Worm (Caenorhabditis elegans) whole organism, L1 larva: ENCODE measurements around the gene C35D6.3.

Experiments used
- C04F5.9 ChIP-seq: sonication (generic microtip); optimal IDR thresholded peaks from 2 replicates; lab custom pipeline; 2016; ENCODE audit warnings: missing genetic modification characterization, missing compliant biosample characterization
- C34B4.2 ChIP-seq: sonication (generic microtip); optimal IDR thresholded peaks from 2 replicates; lab custom pipeline; 2017; ENCODE audit warnings: mild to moderate bottlenecking, missing genetic modification characterization, missing compliant biosample characterization
- F16B12.6 ChIP-seq: fragments of 150-350 bp; optimal IDR thresholded peaks from 2 replicates; lab custom pipeline; 2014; ENCODE audit warnings: missing biosample characterization, missing genetic modification characterization
- aha-1 ChIP-seq: fragments of 150-350 bp; optimal IDR thresholded peaks from 2 replicates; lab custom pipeline; 2014; ENCODE audit warnings: missing biosample characterization, missing genetic modification characterization
- alr-1 ChIP-seq: fragments of 200-800 bp; sonication (Bioruptor generic); optimal IDR thresholded peaks from 2 replicates; lab custom pipeline; 2018; ENCODE audit warnings: borderline replicate concordance, mild to moderate bottlenecking, missing genetic modification characterization, missing compliant biosample characterization
- ama-1 ChIP-seq: fragments of 150-350 bp; optimal IDR thresholded peaks from 2 replicates; lab custom pipeline; 2014
- blmp-1 ChIP-seq: fragments of 150-350 bp; optimal IDR thresholded peaks from 2 replicates; lab custom pipeline; 2014; ENCODE audit warnings: missing biosample characterization, missing genetic modification characterization
- ceh-63 ChIP-seq: fragments of 200-800 bp; sonication (Bioruptor generic); optimal IDR thresholded peaks from 2 replicates; lab custom pipeline; 2018; ENCODE audit warnings: mild to moderate bottlenecking, missing genetic modification characterization, missing compliant biosample characterization
- ceh-90 ChIP-seq: sonication (generic microtip); optimal IDR thresholded peaks from 2 replicates; lab custom pipeline; 2016; ENCODE audit warnings: missing genetic modification characterization, missing compliant biosample characterization
- dpl-1 ChIP-seq, 3 experiments: fragments of 150-350 bp in 2 of 3; sonication (generic microtip) in 1 of 3; optimal IDR thresholded peaks; 2 replicates each; lab custom pipeline; 2014 to 2017; ENCODE audit warnings: missing biosample characterization in 3 of 3, missing genetic modification characterization in 3 of 3, missing genetic modification reagents in 3 of 3
- dsc-1 ChIP-seq: sonication (generic microtip); optimal IDR thresholded peaks from 2 replicates; lab custom pipeline; 2016; ENCODE audit warnings: mild to moderate bottlenecking, missing genetic modification characterization, missing compliant biosample characterization
- efl-1 ChIP-seq, 4 experiments: fragments of 150-350 bp; optimal IDR thresholded peaks in 3 of 4; peaks in 1 of 4; 1 replicate in 1 of 4; 2 replicates in 3 of 4; lab custom pipeline; 2014; ENCODE audit warnings: missing biosample characterization in 2 of 4, missing genetic modification characterization in 2 of 4, missing genetic modification reagents in 2 of 4
- egl-13 ChIP-seq: sonication (generic microtip); optimal IDR thresholded peaks from 2 replicates; lab custom pipeline; 2016; ENCODE audit warnings: missing genotype, missing genetic modification reagents, missing genetic modification characterization, missing compliant biosample characterization
- elt-3 ChIP-seq, 6 experiments: fragments of 150-350 bp in 1 of 6; sonication (generic microtip); optimal IDR thresholded peaks; 2 replicates each; lab custom pipeline; 2017 to 2018; ENCODE audit warnings: missing biosample characterization in 6 of 6, missing genetic modification characterization in 6 of 6, inconsistent platforms in 1 of 6
- ets-5 ChIP-seq: fragments of 200-800 bp; sonication (Bioruptor generic); IDR thresholded peaks from 2 replicates; pipeline ENCODE4 v1.3.6; 2022; ENCODE audit warnings: missing genetic modification characterization, missing compliant biosample characterization
- fkh-10 ChIP-seq: sonication (generic microtip); optimal IDR thresholded peaks from 2 replicates; lab custom pipeline; 2017; ENCODE audit warnings: missing biosample characterization, missing genetic modification reagents, missing genetic modification characterization
- fkh-4 ChIP-seq: sonication (generic microtip); optimal IDR thresholded peaks from 2 replicates; lab custom pipeline; 2016; ENCODE audit warnings: missing compliant biosample characterization, missing genetic modification characterization, borderline replicate concordance
- fkh-8 ChIP-seq: sonication (generic microtip); optimal IDR thresholded peaks from 2 replicates; lab custom pipeline; 2016; ENCODE audit warnings: mild to moderate bottlenecking, missing genetic modification characterization, missing compliant biosample characterization
- grh-1 ChIP-seq: fragments of 200-800 bp; sonication (Bioruptor generic); IDR thresholded peaks from 2 replicates; pipeline ENCODE4 v1.3.6; 2022; ENCODE audit warnings: missing genetic modification reagents, missing genetic modification characterization, missing compliant biosample characterization
- hlh-17 ChIP-seq: fragments of 200-800 bp; sonication (Bioruptor generic); optimal IDR thresholded peaks from 2 replicates; lab custom pipeline; 2018; ENCODE audit warnings: missing genetic modification characterization, mild to moderate bottlenecking, missing compliant biosample characterization, moderate library complexity, borderline replicate concordance
- hlh-4 ChIP-seq: sonication (generic microtip); optimal IDR thresholded peaks from 2 replicates; lab custom pipeline; 2016; ENCODE audit warnings: mild to moderate bottlenecking, missing genetic modification characterization, missing compliant biosample characterization
- hpl-2 ChIP-seq: fragments of 150-350 bp; optimal IDR thresholded peaks from 2 replicates; lab custom pipeline; 2014; ENCODE audit warnings: missing biosample characterization, missing genetic modification reagents, missing genetic modification characterization
- jun-1 ChIP-seq: fragments of 150-350 bp; optimal IDR thresholded peaks from 2 replicates; lab custom pipeline; 2014; ENCODE audit warnings: missing biosample characterization, missing genetic modification reagents, missing genetic modification characterization
- lin-15B ChIP-seq: fragments of 150-350 bp; sonication (generic microtip); optimal IDR thresholded peaks from 3 replicates; lab custom pipeline; 2014; ENCODE audit warnings: missing biosample characterization, missing genetic modification characterization
- lsy-2 ChIP-seq, 2 experiments: fragments of 150-350 bp; optimal IDR thresholded peaks; 2 replicates each; lab custom pipeline; 2014; ENCODE audit warnings: missing biosample characterization in 2 of 2, missing genetic modification characterization in 2 of 2
- mab-9 ChIP-seq: fragments of 200-800 bp; sonication (Bioruptor generic); IDR thresholded peaks from 2 replicates; pipeline ENCODE4 v1.3.6; 2022; ENCODE audit warnings: missing genetic modification reagents, missing genetic modification characterization, missing compliant biosample characterization
- mdl-1 ChIP-seq, 2 experiments: fragments of 150-350 bp; optimal IDR thresholded peaks; 2 replicates each; lab custom pipeline; 2014 to 2017; ENCODE audit warnings: missing biosample characterization in 2 of 2, missing genetic modification characterization in 2 of 2, inconsistent platforms in 1 of 2
- mef-2 ChIP-seq: fragments of 150-350 bp; optimal IDR thresholded peaks from 2 replicates; lab custom pipeline; 2014; ENCODE audit warnings: missing biosample characterization, missing genetic modification characterization
- nhr-19 ChIP-seq: fragments of 200-800 bp; sonication (Bioruptor generic); conservative IDR thresholded peaks from 2 replicates; pipeline ENCODE4 v1.3.6; 2022; ENCODE audit warnings: missing genetic modification characterization, missing compliant biosample characterization
- nhr-20 ChIP-seq: sonication (generic microtip); optimal IDR thresholded peaks from 2 replicates; lab custom pipeline; 2016; ENCODE audit warnings: mild to moderate bottlenecking, missing genetic modification characterization, missing compliant biosample characterization
- nhr-237 ChIP-seq: fragments of 150-350 bp; optimal IDR thresholded peaks from 2 replicates; lab custom pipeline; 2014; ENCODE audit warnings: missing biosample characterization, missing genetic modification characterization
- nhr-28 ChIP-seq: fragments of 150-350 bp; optimal IDR thresholded peaks from 2 replicates; lab custom pipeline; 2014; ENCODE audit warnings: missing biosample characterization, missing genetic modification characterization
- nhr-47 ChIP-seq: sonication (generic microtip); optimal IDR thresholded peaks from 2 replicates; lab custom pipeline; 2016; ENCODE audit warnings: mild to moderate bottlenecking, missing genetic modification characterization, moderate library complexity, missing compliant biosample characterization
- nhr-71 ChIP-seq: sonication (generic microtip); optimal IDR thresholded peaks from 2 replicates; lab custom pipeline; 2016; ENCODE audit warnings: mild to moderate bottlenecking, missing genetic modification characterization, moderate library complexity, missing compliant biosample characterization
- nhr-76 ChIP-seq: sonication (generic microtip); optimal IDR thresholded peaks from 2 replicates; lab custom pipeline; 2017; ENCODE audit warnings: missing biosample characterization, missing genetic modification characterization
- nhr-84 ChIP-seq: sonication (generic microtip); optimal IDR thresholded peaks from 2 replicates; lab custom pipeline; 2017; ENCODE audit warnings: missing biosample characterization, missing genetic modification characterization
- nhr-85 ChIP-seq: sonication (generic microtip); peaks from one replicate; lab custom pipeline; 2016; ENCODE audit warnings: missing genetic modification characterization, inconsistent platforms, missing compliant biosample characterization
- pqm-1 ChIP-seq: sonication (generic microtip); optimal IDR thresholded peaks from 3 replicates; lab custom pipeline; 2017; ENCODE audit warnings: missing biosample characterization, missing genetic modification characterization
- rnt-1 ChIP-seq: sonication (generic microtip); optimal IDR thresholded peaks from 2 replicates; lab custom pipeline; 2016; ENCODE audit warnings: mild to moderate bottlenecking, missing genetic modification characterization, moderate library complexity, missing compliant biosample characterization
- skn-1 ChIP-seq: fragments of 150-350 bp; optimal IDR thresholded peaks from 2 replicates; lab custom pipeline; 2014; ENCODE audit warnings: missing biosample characterization, missing genetic modification characterization
- snpc-4 ChIP-seq: fragments of 150-350 bp; optimal IDR thresholded peaks from 2 replicates; lab custom pipeline; 2014; ENCODE audit warnings: missing biosample characterization, missing genetic modification characterization
- snu-23 ChIP-seq: sonication (generic microtip); optimal IDR thresholded peaks from 2 replicates; lab custom pipeline; 2016; ENCODE audit warnings: missing genetic modification characterization, missing compliant biosample characterization
- sox-4 ChIP-seq: sonication (generic microtip); optimal IDR thresholded peaks from 2 replicates; lab custom pipeline; 2016; ENCODE audit warnings: missing genetic modification characterization, missing compliant biosample characterization
- sptf-1 ChIP-seq: fragments of 150-350 bp; optimal IDR thresholded peaks from 2 replicates; lab custom pipeline; 2014; ENCODE audit warnings: missing biosample characterization, missing genetic modification characterization
- sup-37 ChIP-seq: fragments of 200-800 bp; sonication (Bioruptor generic); optimal IDR thresholded peaks from 2 replicates; lab custom pipeline; 2018; ENCODE audit warnings: mild to moderate bottlenecking, missing genetic modification characterization, missing compliant biosample characterization
- swsn-7 ChIP-seq: sonication (generic microtip); optimal IDR thresholded peaks from 2 replicates; lab custom pipeline; 2016; ENCODE audit warnings: missing genetic modification characterization, missing compliant biosample characterization
- tbx-2 ChIP-seq: sonication (generic microtip); optimal IDR thresholded peaks from 2 replicates; lab custom pipeline; 2016; ENCODE audit warnings: missing genetic modification characterization, missing compliant biosample characterization
- tlp-1 ChIP-seq: fragments of 150-350 bp; optimal IDR thresholded peaks from 2 replicates; lab custom pipeline; 2014; ENCODE audit warnings: missing biosample characterization, missing genetic modification characterization
- unc-30 ChIP-seq: sonication (generic microtip); optimal IDR thresholded peaks from 2 replicates; lab custom pipeline; 2017; ENCODE audit warnings: missing biosample characterization, missing genetic modification characterization
- unc-62 ChIP-seq: fragments of 150-350 bp; optimal IDR thresholded peaks from 2 replicates; lab custom pipeline; 2014; ENCODE audit warnings: missing biosample characterization, missing genetic modification reagents, missing genetic modification characterization
- unc-86 ChIP-seq: sonication (generic microtip); optimal IDR thresholded peaks from 2 replicates; lab custom pipeline; 2016; ENCODE audit warnings: missing genetic modification characterization, missing compliant biosample characterization
- unc-98 ChIP-seq: fragments of 200-800 bp; sonication (Bioruptor generic); IDR thresholded peaks from 2 replicates; pipeline ENCODE4 v1.3.6; 2022; ENCODE audit warnings: missing genetic modification characterization, missing compliant biosample characterization
- vab-15 ChIP-seq: sonication (generic microtip); optimal IDR thresholded peaks from 2 replicates; lab custom pipeline; 2017; ENCODE audit warnings: missing genotype, mild to moderate bottlenecking, missing genetic modification characterization, missing compliant biosample characterization
- ztf-4 ChIP-seq: fragments of 150-350 bp; optimal IDR thresholded peaks from 2 replicates; lab custom pipeline; 2014; ENCODE audit warnings: missing biosample characterization, missing genetic modification characterization

The C35D6.3 gene

ce11 chrIV:16388136-16388635 lies 41.6 kb downstream of the C35D6.3 start:
- TF ChIP-seq blmp-1 (tag; lab: Kevin White, UChicago) (no peak), aha-1 (tag; lab: Kevin White, UChicago) (no peak), rnt-1 (tag; lab: Kevin White, UChicago) (peak; percentile 65), tbx-2 (tag; lab: Kevin White, UChicago) (peak; percentile 25), unc-30 (tag; lab: Kevin White, UChicago) (no peak), hlh-4 (tag; lab: Kevin White, UChicago) (no peak), hlh-17 (no peak), nhr-85 (tag; lab: Kevin White, UChicago) (peak; percentile 76), jun-1 (tag; lab: Kevin White, UChicago) (no peak), mab-9 (no peak), grh-1 (no peak), unc-98 (GFP tag; lab: Robert Waterston, UW) (no peak), snpc-4 (no peak), fkh-4 (tag; lab: Kevin White, UChicago) (peak; percentile 70), skn-1 (tag; lab: Kevin White, UChicago) (no peak), mef-2 (tag; lab: Kevin White, UChicago) (no peak), nhr-28 (tag; lab: Kevin White, UChicago) (no peak), elt-3 (tag; optimal IDR thresholded peaks at IDR 0.05; lab: Kevin White, UChicago) (no peak), C34B4.2 (tag; lab: Kevin White, UChicago) (no peak), F16B12.6 (no peak), swsn-7 (tag; lab: Kevin White, UChicago) (peak; percentile 55), fkh-10 (no peak), nhr-84 (tag; lab: Kevin White, UChicago) (no peak), nhr-19 (GFP tag; lab: Robert Waterston, UW) (peak; percentile 45), C04F5.9 (tag; lab: Kevin White, UChicago) (no peak), sox-4 (tag; lab: Kevin White, UChicago) (no peak), dpl-1 (GFP tag; optimal IDR thresholded peaks at IDR 0.05; lab: Kevin White, UChicago) (peak in 1 of 3 experiments; percentile 33), snu-23 (GFP tag; lab: Kevin White, UChicago) (peak; percentile 66), nhr-76 (tag; lab: Kevin White, UChicago) (no peak), ceh-90 (tag; lab: Kevin White, UChicago) (no peak), ceh-63 (GFP tag; lab: Kevin White, UChicago) (peak; percentile 35), alr-1 (no peak), nhr-237 (tag; lab: Kevin White, UChicago) (no peak), efl-1 (optimal IDR thresholded peaks at IDR 0.05; lab: Kevin White, UChicago) (peak; percentile 7 to 43), efl-1 (GFP tag; optimal IDR thresholded peaks at IDR 0.05 in 1 of 2; lab: Kevin White, UChicago) (peak; percentile 23 to 93), dsc-1 (peak; percentile 81), ama-1 (no peak), unc-86 (tag; lab: Kevin White, UChicago) (peak; percentile 11), egl-13 (tag; lab: Kevin White, UChicago) (no peak), vab-15 (tag; lab: Kevin White, UChicago) (no peak), nhr-47 (tag; lab: Kevin White, UChicago) (peak; percentile 63), ets-5 (GFP tag; lab: Robert Waterston, UW) (no peak), ztf-4 (tag; lab: Kevin White, UChicago) (no peak), nhr-20 (peak; percentile 28), mdl-1 (tag; optimal IDR thresholded peaks at IDR 0.05; lab: Kevin White, UChicago) (peak in 1 of 2 experiments; percentile 21), nhr-71 (tag; lab: Kevin White, UChicago) (peak; percentile 51), fkh-8 (tag; lab: Kevin White, UChicago) (peak; percentile 45), sup-37 (GFP tag; lab: Kevin White, UChicago) (no peak), unc-62 (GFP tag; lab: Kevin White, UChicago) (no peak), lsy-2 (tag; optimal IDR thresholded peaks at IDR 0.05; lab: Kevin White, UChicago) (peak; percentile 21 to 33), pqm-1 (tag; lab: Kevin White, UChicago) (no peak), lin-15B (tag; lab: Kevin White, UChicago) (no peak), hpl-2 (GFP tag; lab: Kevin White, UChicago) (no peak), tlp-1 (no peak), sptf-1 (no peak)
